Worm (Caenorhabditis elegans): Measurements from ENCODE around the gene gipc-2.

Gene gipc-2

ce11 chrIV:9998487-9999218, 28.8 kb downstream of the gipc-2 start, which contains the start of gene pyp-1:
Gene pyp-1 (minus strand): TSS chrIV:9998925.
- TF ChIP-seq lim-6 (tag; optimal IDR thresholded peaks at IDR 0.05) (no peak), elt-2 (tag; optimal IDR thresholded peaks at IDR 0.05) (peak; percentile 6)

DNA sequence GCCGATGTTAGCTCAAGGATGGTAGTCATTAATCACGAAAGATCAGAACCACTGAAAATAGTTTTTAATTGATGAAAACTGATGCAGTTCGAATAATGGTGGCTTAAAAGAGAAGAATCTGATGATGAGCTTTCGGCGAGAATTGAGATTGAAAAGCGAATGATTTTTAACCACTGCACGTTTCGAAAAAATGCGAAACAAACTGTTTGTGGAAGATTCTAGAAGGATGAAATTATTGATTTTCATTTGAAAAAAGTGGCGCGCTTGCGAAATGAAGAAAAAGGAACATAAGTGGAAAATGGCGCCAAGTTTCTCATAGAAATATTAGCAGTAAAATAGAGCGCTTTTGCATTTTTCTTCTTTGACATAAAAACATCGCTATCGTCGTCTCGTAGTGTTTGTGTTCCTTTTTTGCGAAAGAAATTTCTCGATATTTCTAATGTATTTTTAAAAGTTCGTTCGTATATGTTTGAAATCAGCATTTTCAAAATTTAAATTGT, 32.5 kb downstream of the gipc-2 start, which contains the start of gene uba-1:
Gene uba-1, minus strand, starts transcription at position 51 of the 500 bp plus-strand sequence.
- no peak for TF ChIP-seq ets-4 (tag; optimal IDR thresholded peaks at IDR 0.05)
- TF ChIP-seq ahr-1 (tag; optimal IDR thresholded peaks at IDR 0.05), result no peak
- no peak for TF ChIP-seq lim-6 (tag; optimal IDR thresholded peaks at IDR 0.05)
- no peak for TF ChIP-seq fkh-10 (GFP tag; optimal IDR thresholded peaks at IDR 0.05)
- no peak for TF ChIP-seq syd-9 (tag; optimal IDR thresholded peaks at IDR 0.05)
- TF ChIP-seq hlh-6 (tag; optimal IDR thresholded peaks at IDR 0.05), result no peak
- no peak for TF ChIP-seq hlh-15 (tag; optimal IDR thresholded peaks at IDR 0.05)
- TF ChIP-seq nhr-11 (tag; optimal IDR thresholded peaks at IDR 0.05), result no peak
- no peak for TF ChIP-seq madf-2 (tag; optimal IDR thresholded peaks at IDR 0.05)
- no peak for TF ChIP-seq hlh-13 (GFP tag; optimal IDR thresholded peaks at IDR 0.05)
- TF ChIP-seq dve-1 (tag; optimal IDR thresholded peaks at IDR 0.05), result no peak
- TF ChIP-seq unc-55 (GFP tag; optimal IDR thresholded peaks at IDR 0.05), result no peak
- no peak for TF ChIP-seq eyg-1 (tag; optimal IDR thresholded peaks at IDR 0.05)
- no peak for TF ChIP-seq pag-3 (tag; optimal IDR thresholded peaks at IDR 0.05; ENCODE audit: borderline replicate concordance)
- TF ChIP-seq ceh-18 (tag; optimal IDR thresholded peaks at IDR 0.05), result no peak
- TF ChIP-seq lin-11 (tag; optimal IDR thresholded peaks at IDR 0.05), result no peak
- no peak for TF ChIP-seq odd-2 (tag; optimal IDR thresholded peaks at IDR 0.05)

DNA sequence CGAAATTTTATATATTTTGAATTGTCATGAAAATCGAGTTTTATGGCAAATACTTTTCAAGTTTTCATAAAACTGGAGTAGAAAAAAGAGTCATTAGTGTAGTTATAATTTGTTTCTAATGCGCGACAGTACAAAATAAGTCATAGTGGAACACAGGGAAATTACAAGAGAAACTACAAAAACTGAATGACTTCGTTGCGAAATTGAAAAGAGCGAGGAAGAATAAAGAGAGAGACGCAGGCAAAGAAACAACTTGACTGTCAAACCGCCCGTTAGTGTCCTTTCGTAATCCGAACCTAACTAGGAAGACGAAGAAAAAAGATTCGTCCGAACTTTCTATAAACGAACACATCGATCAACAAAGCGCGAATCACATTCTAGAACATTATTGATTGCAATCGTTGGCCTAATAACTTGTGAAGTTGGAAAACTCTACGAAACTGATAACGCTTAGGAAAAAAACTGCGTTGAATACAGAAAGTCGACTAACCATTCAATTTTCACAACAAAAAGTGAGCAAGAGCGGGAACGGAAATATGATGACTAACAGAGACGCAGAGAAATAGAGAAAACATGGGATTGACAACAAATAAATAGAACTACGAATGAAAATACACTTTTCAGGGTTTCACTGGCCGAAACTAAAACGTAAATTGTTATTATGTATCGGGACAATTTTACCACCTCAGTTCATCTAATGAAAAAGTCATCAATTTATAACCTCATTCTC, 33.9 kb downstream of the gipc-2 start:
- TF ChIP-seq pqm-1 (tag; optimal IDR thresholded peaks at IDR 0.05), result no peak
- no peak for TF ChIP-seq hlh-8 (tag; optimal IDR thresholded peaks at IDR 0.05)
- TF ChIP-seq mec-3 (tag; optimal IDR thresholded peaks at IDR 0.05; ENCODE audit: borderline replicate concordance), result no peak
- TF ChIP-seq unc-55 (GFP tag; optimal IDR thresholded peaks at IDR 0.05), result no peak
- no peak for TF ChIP-seq ceh-19 (GFP tag; optimal IDR thresholded peaks at IDR 0.05)
- no peak for TF ChIP-seq tbx-2 (tag; optimal IDR thresholded peaks at IDR 0.05)
- TF ChIP-seq dve-1 (tag; optimal IDR thresholded peaks at IDR 0.05), result no peak
- TF ChIP-seq syd-9 (tag; optimal IDR thresholded peaks at IDR 0.05), result no peak

ce11 chrIV:9989416-9989815, 38.0 kb downstream of the gipc-2 start:
- no peak for TF ChIP-seq sox-4 (tag; optimal IDR thresholded peaks at IDR 0.05)
- TF ChIP-seq pros-1 (tag; optimal IDR thresholded peaks at IDR 0.05), result no peak
- no peak for TF ChIP-seq mec-3 (tag; optimal IDR thresholded peaks at IDR 0.05; ENCODE audit: borderline replicate concordance)
- no peak for TF ChIP-seq nfya-1 (tag; optimal IDR thresholded peaks at IDR 0.05)
- TF ChIP-seq K09A11.1 (tag; optimal IDR thresholded peaks at IDR 0.05; ENCODE audit: insufficient read depth), result no peak
- no peak for TF ChIP-seq ceh-22 (tag; optimal IDR thresholded peaks at IDR 0.05)
- no peak for TF ChIP-seq ahr-1 (tag; optimal IDR thresholded peaks at IDR 0.05)
- no peak for TF ChIP-seq ttx-3 (tag; optimal IDR thresholded peaks at IDR 0.05)
- no peak for TF ChIP-seq pag-3 (tag; optimal IDR thresholded peaks at IDR 0.05; ENCODE audit: borderline replicate concordance)
- TF ChIP-seq ceh-31 (tag; optimal IDR thresholded peaks at IDR 0.05), result no peak
- no peak for TF ChIP-seq ama-1 (optimal IDR thresholded peaks at IDR 0.05)
- TF ChIP-seq ceh-48 (tag; optimal IDR thresholded peaks at IDR 0.05), result no peak
- no peak for TF ChIP-seq unc-86 (tag; optimal IDR thresholded peaks at IDR 0.05)
- TF ChIP-seq syd-9 (tag; optimal IDR thresholded peaks at IDR 0.05), result no peak
- TF ChIP-seq pat-9 (tag; optimal IDR thresholded peaks at IDR 0.05), result no peak
- TF ChIP-seq ceh-2 (tag; optimal IDR thresholded peaks at IDR 0.05), result no peak
- TF ChIP-seq C08G9.2 (tag; optimal IDR thresholded peaks at IDR 0.05), result no peak
- TF ChIP-seq pqm-1 (tag; optimal IDR thresholded peaks at IDR 0.05), result no peak
- TF ChIP-seq unc-42 (tag; optimal IDR thresholded peaks at IDR 0.05), result no peak
- no peak for TF ChIP-seq fkh-6 (tag; optimal IDR thresholded peaks at IDR 0.05)

All from whole organism, late embryonic.